Fruit fly (Drosophila melanogaster) whole organism, wandering third instar larva: ENCODE results near the gene Sf3b6.

Experiments used
- Abd-B ChIP-seq: fragments of >200 bp; optimal IDR thresholded peaks from 2 replicates; lab custom pipeline; 2017; ENCODE audit warnings: missing biosample characterization, missing genetic modification characterization
- CG32264 ChIP-seq: fragments of 200-800 bp; sonication (Bioruptor generic); optimal IDR thresholded peaks from 2 replicates; lab custom pipeline; 2016; ENCODE audit warnings: missing biosample characterization, missing genetic modification characterization
- CG9705 ChIP-seq: fragments of 200-800 bp; sonication (Bioruptor generic); optimal IDR thresholded peaks from 2 replicates; lab custom pipeline; 2018; ENCODE audit warnings: missing biosample characterization, mild to moderate bottlenecking, missing genetic modification characterization
- Dfd ChIP-seq: fragments of >200 bp; optimal IDR thresholded peaks from 2 replicates; lab custom pipeline; 2017; ENCODE audit warnings: missing biosample characterization, missing genetic modification characterization
- Dif ChIP-seq: fragments of 200-275, 200-300 bp; sonication (Bioruptor generic); optimal IDR thresholded peaks from 2 replicates; lab custom pipeline; 2018; ENCODE audit warnings: missing biosample characterization, missing genetic modification characterization; ENCODE audit not compliant: partially characterized antibody
- GATAd ChIP-seq: sonication (Bioruptor generic); optimal IDR thresholded peaks from 2 replicates; lab custom pipeline; 2016; ENCODE audit warnings: missing biosample characterization, missing genetic modification characterization
- HLH106 ChIP-seq: fragments of 200-800 bp; optimal IDR thresholded peaks from 3 replicates; lab custom pipeline; 2019; ENCODE audit warnings: missing biosample characterization, mild to moderate bottlenecking, missing genetic modification characterization, moderate library complexity
- Hnf4 ChIP-seq: fragments of 200-800 bp; sonication (Bioruptor generic); optimal IDR thresholded peaks from 2 replicates; lab custom pipeline; 2016; ENCODE audit warnings: missing biosample characterization, mild to moderate bottlenecking, missing genetic modification characterization
- Hr83 ChIP-seq: fragments of 200-300 bp; sonication (Bioruptor generic); optimal IDR thresholded peaks from 2 replicates; lab custom pipeline; 2016; ENCODE audit warnings: missing biosample characterization, mild to moderate bottlenecking, missing genetic modification characterization, moderate library complexity; ENCODE audit not compliant: poor library complexity, severe bottlenecking
- Jra ChIP-seq: sonication (Bioruptor generic); optimal IDR thresholded peaks from 2 replicates; lab custom pipeline; 2016; ENCODE audit warnings: missing biosample characterization, missing genetic modification characterization
- Mio ChIP-seq: sonication (Bioruptor generic); optimal IDR thresholded peaks from 2 replicates; lab custom pipeline; 2016; ENCODE audit warnings: missing biosample characterization, missing genetic modification characterization
- Myc ChIP-seq: fragments of >200 bp; optimal IDR thresholded peaks from 2 replicates; lab custom pipeline; 2017
- N ChIP-seq: fragments of >200 bp; optimal IDR thresholded peaks from 2 replicates; lab custom pipeline; 2018; ENCODE audit warnings: missing biosample characterization, missing external identifiers, missing genetic modification characterization
- OdsH ChIP-seq: fragments of 200-800 bp; sonication (Bioruptor generic); optimal IDR thresholded peaks from 2 replicates; lab custom pipeline; 2016; ENCODE audit warnings: missing biosample characterization, mild to moderate bottlenecking, missing genetic modification characterization
- Rel ChIP-seq, 2 experiments: fragments of 200-800 bp; sonication (Bioruptor generic) in 1 of 2; optimal IDR thresholded peaks; 2 replicates in 1 of 2; 3 replicates in 1 of 2; lab custom pipeline; 2016 to 2019; ENCODE audit warnings: mild to moderate bottlenecking in 2 of 2, missing biosample characterization in 2 of 2, missing genetic modification characterization in 2 of 2, moderate library complexity in 1 of 2
- Sp1 ChIP-seq: fragments of 200-800 bp; sonication (Bioruptor generic); optimal IDR thresholded peaks from 3 replicates; lab custom pipeline; 2019; ENCODE audit warnings: missing biosample characterization, mild to moderate bottlenecking, missing genetic modification characterization, moderate library complexity
- br ChIP-seq: fragments of 200-800 bp; sonication (Bioruptor generic); optimal IDR thresholded peaks from 2 replicates; lab custom pipeline; 2016; ENCODE audit warnings: missing biosample characterization, missing genetic modification characterization
- brk ChIP-seq: fragments of 200-800 bp; sonication (Bioruptor generic); optimal IDR thresholded peaks from 2 replicates; lab custom pipeline; 2016; ENCODE audit warnings: missing biosample characterization, mild to moderate bottlenecking, missing genetic modification characterization
- dmrt93B ChIP-seq: fragments of 200-800 bp; sonication (Bioruptor generic); optimal IDR thresholded peaks from 2 replicates; lab custom pipeline; 2018; ENCODE audit warnings: missing biosample characterization, mild to moderate bottlenecking, missing genetic modification characterization
- dsf ChIP-seq: sonication (Bioruptor generic); optimal IDR thresholded peaks from 2 replicates; lab custom pipeline; 2016; ENCODE audit warnings: missing biosample characterization, missing genetic modification characterization, borderline replicate concordance
- ey ChIP-seq: fragments of 200-800 bp; sonication (Bioruptor generic); optimal IDR thresholded peaks from 2 replicates; lab custom pipeline; 2016; ENCODE audit warnings: missing biosample characterization, missing genetic modification characterization
- foxo ChIP-seq, 2 experiments: fragments of 200-800 bp; sonication (Bioruptor generic); optimal IDR thresholded peaks; 2 replicates in 1 of 2; 3 replicates in 1 of 2; lab custom pipeline; 2016 to 2017; ENCODE audit warnings: missing biosample characterization in 2 of 2, missing genetic modification characterization in 2 of 2
- jim ChIP-seq: fragments of 175-275, 200-325 bp; sonication (Bioruptor generic); optimal IDR thresholded peaks from 2 replicates; lab custom pipeline; 2016; ENCODE audit warnings: missing biosample characterization, mild to moderate bottlenecking, missing genetic modification characterization
- lola ChIP-seq: fragments of >200 bp; optimal IDR thresholded peaks from 2 replicates; lab custom pipeline; 2017; ENCODE audit warnings: missing biosample characterization, missing genetic modification characterization
- pan ChIP-seq: fragments of >200 bp; optimal IDR thresholded peaks from 2 replicates; lab custom pipeline; 2017
- psq ChIP-seq: fragments of 200-800 bp; sonication (Bioruptor generic); optimal IDR thresholded peaks from 3 replicates; lab custom pipeline; 2017; ENCODE audit warnings: missing biosample characterization, mild to moderate bottlenecking, missing genetic modification characterization, moderate library complexity
- rgr ChIP-seq: fragments of 200-800 bp; sonication (Bioruptor generic); optimal IDR thresholded peaks from 3 replicates; lab custom pipeline; 2016; ENCODE audit warnings: missing biosample characterization, mild to moderate bottlenecking, missing genetic modification characterization
- sage ChIP-seq: fragments of 200-800 bp; sonication (Bioruptor generic); optimal IDR thresholded peaks from 2 replicates; lab custom pipeline; 2016; ENCODE audit warnings: missing biosample characterization, mild to moderate bottlenecking, missing genetic modification characterization
- tai ChIP-seq: sonication (Bioruptor generic); optimal IDR thresholded peaks from 2 replicates; lab custom pipeline; 2016; ENCODE audit warnings: missing biosample characterization, missing genetic modification characterization
- woc ChIP-seq: sonication (Bioruptor generic); optimal IDR thresholded peaks from 2 replicates; lab custom pipeline; 2016; ENCODE audit warnings: missing biosample characterization, mild to moderate bottlenecking, missing genetic modification characterization

Gene Sf3b6

dm6 chr3L:6216787-6217078 lies 23.8 kb upstream of the Sf3b6 start:
- TF ChIP-seq pan (lab: Kevin White, UChicago) (no peak), psq (GFP tag; lab: Kevin White, UChicago) (peak; percentile 7)

dm6 chr3L:6215976-6216786 lies 23.2 kb upstream of the Sf3b6 start:
- TF ChIP-seq Hr83 (GFP tag; lab: Kevin White, UChicago) (no peak), Dif (no peak), GATAd (GFP tag; lab: Kevin White, UChicago) (no peak), pan (lab: Kevin White, UChicago) (no peak), Sp1 (GFP tag; lab: Kevin White, UChicago) (no peak), rgr (GFP tag; lab: Kevin White, UChicago) (no peak), sage (no peak)

- no peak for TF ChIP-seq Hr83 (GFP tag; lab: Kevin White, UChicago)
- TF ChIP-seq lola = no peak
- TF ChIP-seq GATAd (GFP tag; lab: Kevin White, UChicago) = no peak
- TF ChIP-seq ey = no peak
- no peak for TF ChIP-seq brk (GFP tag; lab: Kevin White, UChicago)
- no peak for TF ChIP-seq Myc (lab: Kevin White, UChicago)
- TF ChIP-seq woc (GFP tag; lab: Kevin White, UChicago) = no peak
- TF ChIP-seq Abd-B (GFP tag; lab: Kevin White, UChicago) = no peak
- no peak for TF ChIP-seq Sp1 (GFP tag; lab: Kevin White, UChicago)
- no peak for TF ChIP-seq jim
- TF ChIP-seq rgr (GFP tag; lab: Kevin White, UChicago) = no peak
- TF ChIP-seq Dfd (GFP tag; lab: Kevin White, UChicago) = no peak
- TF ChIP-seq tai = no peak
- no peak for TF ChIP-seq CG9705 (GFP tag; lab: Kevin White, UChicago)
These were observed 7.2 kb upstream of the Sf3b6 start, which contains the start of gene CG8219 for dm6 chr3L:6200173-6200572. Gene CG8219, plus strand, starts transcription at chr3L:6200473.

DNA sequence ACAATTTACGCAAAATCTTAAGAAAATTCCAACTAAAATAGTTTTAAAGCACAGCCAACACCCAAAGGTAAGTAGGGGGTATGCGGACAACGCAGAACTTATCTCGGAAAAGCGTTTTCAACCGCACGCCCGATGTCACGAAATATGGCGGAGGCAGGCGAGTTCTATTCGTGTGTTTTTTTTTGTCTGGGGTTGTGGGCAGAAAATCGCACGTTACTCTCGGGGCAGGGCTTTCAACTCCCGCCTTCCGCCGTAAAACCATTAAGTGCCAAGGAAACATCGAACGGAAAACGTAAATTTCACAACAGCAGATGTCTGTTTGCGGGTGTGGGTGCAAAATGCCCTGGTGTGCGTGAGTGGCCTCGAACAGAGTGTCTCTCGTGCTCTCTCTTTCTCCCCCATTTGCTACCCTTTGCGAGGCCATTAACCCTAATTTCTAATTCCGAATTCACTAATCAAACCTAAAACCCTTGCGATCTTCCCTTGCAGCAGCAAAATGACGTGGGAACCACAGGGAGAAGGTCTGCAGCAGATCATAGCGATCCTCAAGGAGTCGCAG lies 656 bp upstream of the Sf3b6 start:
- TF ChIP-seq Sp1 (GFP tag; lab: Kevin White, UChicago) = no peak
- TF ChIP-seq dsf (GFP tag; lab: Kevin White, UChicago) = no peak
- TF ChIP-seq foxo (GFP tag; optimal IDR thresholded peaks at IDR 0.05; lab: Kevin White, UChicago) = no peak
- no peak for TF ChIP-seq br (GFP tag; lab: Kevin White, UChicago)
- TF ChIP-seq HLH106 = no peak
- no peak for TF ChIP-seq Dif
- no peak for TF ChIP-seq OdsH (GFP tag; lab: Kevin White, UChicago)
- TF ChIP-seq CG32264 (GFP tag; lab: Kevin White, UChicago) = no peak
- no peak for TF ChIP-seq CG9705 (GFP tag; lab: Kevin White, UChicago)
- no peak for TF ChIP-seq sage
- no peak for TF ChIP-seq Rel (GFP tag; optimal IDR thresholded peaks at IDR 0.05; lab: Kevin White, UChicago)
- TF ChIP-seq Rel (tag; optimal IDR thresholded peaks at IDR 0.05; lab: Kevin White, UChicago) = no peak
- no peak for TF ChIP-seq Jra (GFP tag; lab: Kevin White, UChicago)
- no peak for TF ChIP-seq pan (lab: Kevin White, UChicago)
- no peak for TF ChIP-seq N (GFP tag; lab: Kevin White, UChicago)
- no peak for TF ChIP-seq jim
- no peak for TF ChIP-seq Mio
- no peak for TF ChIP-seq Dfd (GFP tag; lab: Kevin White, UChicago)
- TF ChIP-seq Hnf4 (GFP tag; lab: Kevin White, UChicago) = no peak
- no peak for TF ChIP-seq woc (GFP tag; lab: Kevin White, UChicago)
- TF ChIP-seq dmrt93B (GFP tag; lab: Kevin White, UChicago) = no peak
